Worm (Caenorhabditis elegans) whole organism, young adult: ENCODE results near the gene ZK1248.20.

ENCODE experiments used
- F23B12.7 ChIP-seq: sonication (generic microtip); optimal IDR thresholded peaks from 2 replicates; lab custom pipeline; 2017; ENCODE audit warnings: missing genetic modification characterization, mild to moderate bottlenecking, missing compliant biosample characterization, antibody characterized with exemption, moderate library complexity; ENCODE audit not compliant: insufficient read depth
- F49E8.2 ChIP-seq: sonication (generic microtip); optimal IDR thresholded peaks from 3 replicates; lab custom pipeline; 2017; ENCODE audit warnings: missing genetic modification characterization, mild to moderate bottlenecking, missing compliant biosample characterization, antibody characterized with exemption, moderate library complexity; ENCODE audit not compliant: insufficient read depth
- F52B5.7 ChIP-seq: sonication (generic microtip); optimal IDR thresholded peaks from 2 replicates; lab custom pipeline; 2016; ENCODE audit warnings: mild to moderate bottlenecking, missing genetic modification characterization, missing compliant biosample characterization
- F57A8.1 ChIP-seq: fragments of 200-800 bp; sonication (Bioruptor generic); optimal IDR thresholded peaks from 2 replicates; lab custom pipeline; 2018; ENCODE audit warnings: mild to moderate bottlenecking, missing genetic modification characterization, moderate library complexity, missing compliant biosample characterization
- K12H6.12 ChIP-seq: fragments of 200-800 bp; sonication (Bioruptor generic); optimal IDR thresholded peaks from 2 replicates; lab custom pipeline; 2018; ENCODE audit warnings: mild to moderate bottlenecking, missing genetic modification characterization, missing compliant biosample characterization
- T07F8.4 ChIP-seq: sonication (generic microtip); optimal IDR thresholded peaks from 2 replicates; lab custom pipeline; 2016; ENCODE audit warnings: mild to moderate bottlenecking, missing genetic modification characterization, moderate library complexity, missing compliant biosample characterization
- T26A5.8 ChIP-seq: sonication (generic microtip); optimal IDR thresholded peaks from 2 replicates; lab custom pipeline; 2016; ENCODE audit warnings: missing genetic modification characterization, missing compliant biosample characterization
- Y56A3A.18 ChIP-seq: fragments of 200-800 bp; sonication (Bioruptor generic); IDR thresholded peaks from 2 replicates; pipeline ENCODE4 v1.3.6; 2022; ENCODE audit warnings: missing genetic modification reagents, missing genetic modification characterization, missing compliant biosample characterization
- Y67H2A.10 ChIP-seq: fragments of 200-800 bp; sonication (Bioruptor generic); conservative IDR thresholded peaks from 2 replicates; pipeline ENCODE4 v1.3.6; 2022; ENCODE audit warnings: missing genetic modification reagents, missing genetic modification characterization, missing compliant biosample characterization
- Y79H2A.3 ChIP-seq: fragments of 200-800 bp; sonication (Bioruptor generic); conservative IDR thresholded peaks from 2 replicates; pipeline ENCODE4 v1.3.6; 2022; ENCODE audit warnings: missing genetic modification reagents, missing genetic modification characterization, missing compliant biosample characterization
- ama-1 ChIP-seq, 3 experiments: fragments of 150-350 bp in 1 of 3; sonication (generic microtip) in 2 of 3; optimal IDR thresholded peaks; 2 replicates each; lab custom pipeline; 2014 to 2018; ENCODE audit warnings: missing biosample characterization in 2 of 3, missing genetic modification characterization in 2 of 3, missing genetic modification reagents in 2 of 3
- aptf-2 ChIP-seq: fragments of 200-800 bp; sonication (Bioruptor generic); conservative IDR thresholded peaks from 2 replicates; pipeline ENCODE4 v1.3.6; 2022; ENCODE audit warnings: missing genetic modification reagents, missing genetic modification characterization, missing compliant biosample characterization
- aptf-3 ChIP-seq: fragments of 200-800 bp; sonication (Bioruptor generic); IDR thresholded peaks from 2 replicates; pipeline ENCODE4 v1.3.6; 2022; ENCODE audit warnings: missing genetic modification characterization, missing compliant biosample characterization
- attf-3 ChIP-seq: fragments of 200-800 bp; sonication (Bioruptor generic); conservative IDR thresholded peaks from 2 replicates; pipeline ENCODE4 v1.3.6; 2022; ENCODE audit warnings: missing genetic modification reagents, missing genetic modification characterization, missing compliant biosample characterization
- attf-5 ChIP-seq: fragments of 200-800 bp; sonication (Bioruptor generic); optimal IDR thresholded peaks from 2 replicates; lab custom pipeline; 2018; ENCODE audit warnings: mild to moderate bottlenecking, missing genetic modification characterization, missing compliant biosample characterization
- bed-1 ChIP-seq: fragments of 200-800 bp; sonication (Bioruptor generic); IDR thresholded peaks from 2 replicates; pipeline ENCODE4 v1.3.6; 2022; ENCODE audit warnings: missing genetic modification reagents, missing genetic modification characterization, missing compliant biosample characterization
- cebp-2 ChIP-seq: fragments of 200-800 bp; sonication (Bioruptor generic); IDR thresholded peaks from 2 replicates; pipeline ENCODE4 v1.3.6; 2022; ENCODE audit warnings: missing genetic modification characterization, missing compliant biosample characterization
- ceh-100 ChIP-seq: fragments of 200-800 bp; sonication (Bioruptor generic); IDR thresholded peaks from 2 replicates; pipeline ENCODE4 v1.3.6; 2022; ENCODE audit warnings: missing genetic modification reagents, missing genetic modification characterization, missing compliant biosample characterization
- ceh-91 ChIP-seq: fragments of 200-800 bp; sonication (Bioruptor generic); IDR thresholded peaks from 2 replicates; pipeline ENCODE4 v1.3.6; 2022; ENCODE audit warnings: missing genetic modification reagents, missing genetic modification characterization, missing compliant biosample characterization
- chd-7 ChIP-seq: sonication (generic microtip); optimal IDR thresholded peaks from 2 replicates; lab custom pipeline; 2016; ENCODE audit warnings: mild to moderate bottlenecking, missing genetic modification characterization, moderate library complexity, missing compliant biosample characterization
- die-1 ChIP-seq: sonication (generic microtip); optimal IDR thresholded peaks from 2 replicates; lab custom pipeline; 2016; ENCODE audit warnings: missing genotype, mild to moderate bottlenecking, missing genetic modification characterization, missing compliant biosample characterization
- dox-1 ChIP-seq: fragments of 200-800 bp; sonication (Bioruptor generic); IDR thresholded peaks from 2 replicates; pipeline ENCODE4 v1.3.6; 2022; ENCODE audit warnings: missing genetic modification reagents, missing genetic modification characterization, missing compliant biosample characterization
- dpff-1 ChIP-seq: sonication (generic microtip); optimal IDR thresholded peaks from 2 replicates; lab custom pipeline; 2017; ENCODE audit warnings: mild to moderate bottlenecking, missing genetic modification characterization, missing compliant biosample characterization
- dpl-1 ChIP-seq: fragments of 150-350 bp; optimal IDR thresholded peaks from 2 replicates; lab custom pipeline; 2014; ENCODE audit warnings: missing biosample characterization, missing genetic modification reagents, missing genetic modification characterization
- egl-18 ChIP-seq: fragments of 200-800 bp; sonication (Bioruptor generic); IDR thresholded peaks from 2 replicates; pipeline ENCODE4 v1.3.6; 2022; ENCODE audit warnings: missing genetic modification reagents, missing genetic modification characterization, missing compliant biosample characterization
- ekl-4 ChIP-seq: fragments of 200-800 bp; sonication (Bioruptor generic); IDR thresholded peaks from 2 replicates; pipeline ENCODE4 v1.3.6; 2022; ENCODE audit warnings: missing genetic modification reagents, missing genetic modification characterization, missing compliant biosample characterization
- ets-4 ChIP-seq: fragments of 200-800 bp; sonication (Bioruptor generic); optimal IDR thresholded peaks from 2 replicates; lab custom pipeline; 2018; ENCODE audit warnings: mild to moderate bottlenecking, missing genetic modification characterization, missing compliant biosample characterization
- him-1 ChIP-seq: sonication (generic microtip); optimal IDR thresholded peaks from 2 replicates; lab custom pipeline; 2016; ENCODE audit warnings: missing genotype, missing genetic modification reagents, missing genetic modification characterization, missing compliant biosample characterization
- hlh-26 ChIP-seq: fragments of 200-800 bp; sonication (Bioruptor generic); conservative IDR thresholded peaks from 2 replicates; pipeline ENCODE4 v1.3.6; 2022; ENCODE audit warnings: missing genetic modification reagents, missing genetic modification characterization, missing compliant biosample characterization
- hrde-1 ChIP-seq: sonication (generic microtip); optimal IDR thresholded peaks from 2 replicates; lab custom pipeline; 2016; ENCODE audit warnings: missing genetic modification characterization, mild to moderate bottlenecking, missing compliant biosample characterization, moderate library complexity, missing genotype, missing genetic modification reagents, borderline replicate concordance
- lin-26 ChIP-seq: fragments of 200-800 bp; sonication (Bioruptor generic); IDR thresholded peaks from 2 replicates; pipeline ENCODE4 v1.3.6; 2022; ENCODE audit warnings: missing genetic modification reagents, missing genetic modification characterization, missing compliant biosample characterization
- lin-40 ChIP-seq: sonication (generic microtip); optimal IDR thresholded peaks from 2 replicates; lab custom pipeline; 2016; ENCODE audit warnings: missing genetic modification characterization, mild to moderate bottlenecking, missing compliant biosample characterization, missing genotype, missing genetic modification reagents
- lsy-27 ChIP-seq: sonication (generic microtip); optimal IDR thresholded peaks from 2 replicates; lab custom pipeline; 2017; ENCODE audit warnings: missing genetic modification characterization, mild to moderate bottlenecking, missing compliant biosample characterization, antibody characterized with exemption, missing genotype, borderline replicate concordance; ENCODE audit not compliant: insufficient read depth
- madf-3 ChIP-seq: fragments of 200-800 bp; sonication (Bioruptor generic); IDR thresholded peaks from 2 replicates; pipeline ENCODE4 v1.3.6; 2022; ENCODE audit warnings: missing genetic modification reagents, missing genetic modification characterization, missing compliant biosample characterization
- madf-6 ChIP-seq: fragments of 200-800 bp; sonication (Bioruptor generic); IDR thresholded peaks from 2 replicates; pipeline ENCODE4 v1.3.6; 2022; ENCODE audit warnings: missing genetic modification reagents, missing genetic modification characterization, missing compliant biosample characterization
- mxl-1 ChIP-seq: sonication (generic microtip); optimal IDR thresholded peaks from 2 replicates; lab custom pipeline; 2016; ENCODE audit warnings: missing genetic modification characterization, missing compliant biosample characterization
- nfya-1 ChIP-seq: sonication (generic microtip); optimal IDR thresholded peaks from 2 replicates; lab custom pipeline; 2017; ENCODE audit warnings: antibody characterized with exemption, missing compliant biosample characterization, missing genetic modification characterization, borderline replicate concordance; ENCODE audit not compliant: insufficient read depth
- nhr-120 ChIP-seq: fragments of 200-800 bp; sonication (Bioruptor generic); IDR thresholded peaks from 2 replicates; pipeline ENCODE4 v1.3.6; 2022; ENCODE audit warnings: missing genetic modification characterization, missing compliant biosample characterization
- rcor-1 ChIP-seq: fragments of 200-800 bp; sonication (Bioruptor generic); IDR thresholded peaks from 2 replicates; pipeline ENCODE4 v1.3.6; 2022; ENCODE audit warnings: missing genetic modification reagents, missing genetic modification characterization, missing compliant biosample characterization
- rec-8 ChIP-seq, 2 experiments: sonication (generic microtip); optimal IDR thresholded peaks; 2 replicates each; lab custom pipeline; 2016; ENCODE audit warnings: mild to moderate bottlenecking in 2 of 2, missing genetic modification characterization in 2 of 2, missing genetic modification reagents in 2 of 2, missing genotype in 2 of 2, missing biosample characterization in 1 of 2, missing compliant biosample characterization in 1 of 2, moderate library complexity in 1 of 2
- sptf-2 ChIP-seq: fragments of 200-800 bp; sonication (Bioruptor generic); optimal IDR thresholded peaks from 2 replicates; lab custom pipeline; 2018; ENCODE audit warnings: mild to moderate bottlenecking, missing genetic modification characterization, missing compliant biosample characterization
- tbx-9 ChIP-seq: sonication (generic microtip); optimal IDR thresholded peaks from 2 replicates; lab custom pipeline; 2016; ENCODE audit warnings: borderline replicate concordance, missing genetic modification characterization, inconsistent platforms, missing compliant biosample characterization
- zim-3 ChIP-seq: sonication (generic microtip); optimal IDR thresholded peaks from 2 replicates; lab custom pipeline; 2017; ENCODE audit warnings: mild to moderate bottlenecking, missing genetic modification characterization, moderate library complexity, missing compliant biosample characterization
- ztf-6 ChIP-seq: fragments of 200-800 bp; sonication (Bioruptor generic); IDR thresholded peaks from 2 replicates; pipeline ENCODE4 v1.3.6; 2022; ENCODE audit warnings: missing genetic modification reagents, missing genetic modification characterization, missing compliant biosample characterization

Gene ZK1248.20

ce11 chrII:5781935-5782921 is 34.2 kb upstream of the ZK1248.20 start, which contains the start of gene K05F1.6 (continued):
- TF ChIP-seq attf-5 (GFP tag; lab: Kevin White, UChicago) (peak; percentile 64), F52B5.7 (tag; lab: Kevin White, UChicago) (peak; percentile 90), lin-26 (GFP tag; lab: Robert Waterston, UW) (peak; percentile 95), attf-3 (GFP tag; lab: Robert Waterston, UW) (peak; percentile 48; the same call in 1 of the 2 replicates), madf-3 (GFP tag; lab: Robert Waterston, UW) (0 out of 2 replicates have a peak, but pooled peaks have one; percentile 43), Y67H2A.10 (GFP tag; lab: Robert Waterston, UW) (no peak), nfya-1 (no peak), ztf-6 (GFP tag; lab: Robert Waterston, UW) (0 out of 2 replicates have a peak, but pooled peaks have one; percentile 43), ekl-4 (GFP tag; lab: Robert Waterston, UW) (peak; percentile 67; the same call in 1 of the 2 replicates), ama-1 (optimal IDR thresholded peaks at IDR 0.05; lab: Kevin White, UChicago) (no peak), ama-1 (GFP tag; optimal IDR thresholded peaks at IDR 0.05; lab: Kevin White, UChicago) (peak; percentile 36 to 67), rcor-1 (peak; percentile 82), ets-4 (GFP tag; lab: Kevin White, UChicago) (peak; percentile 60), F49E8.2 (tag; lab: Kevin White, UChicago) (peak; percentile 77), lin-40 (peak; percentile 80), Y79H2A.3 (GFP tag; lab: Robert Waterston, UW) (peak; percentile 64; the same call in 1 of the 2 replicates), dpl-1 (GFP tag; lab: Kevin White, UChicago) (no peak), hrde-1 (tag; lab: Kevin White, UChicago) (peak; percentile 90), cebp-2 (GFP tag; lab: Robert Waterston, UW) (0 out of 2 replicates have a peak, but pooled peaks have one; percentile 27), him-1 (tag; lab: Kevin White, UChicago) (peak; percentile 83), dox-1 (peak; percentile 89), mxl-1 (tag; lab: Kevin White, UChicago) (peak; percentile 76), nhr-120 (GFP tag; lab: Robert Waterston, UW) (no peak), chd-7 (tag; lab: Kevin White, UChicago) (peak; percentile 83), lsy-27 (tag; lab: Kevin White, UChicago) (peak; percentile 90), zim-3 (tag; lab: Kevin White, UChicago) (peak; percentile 94), egl-18 (GFP tag; lab: Robert Waterston, UW) (no peak; the same call in 1 of the 2 replicates), tbx-9 (no peak), ceh-100 (GFP tag; lab: Robert Waterston, UW) (peak; percentile 73), bed-1 (GFP tag; lab: Robert Waterston, UW) (no peak), K12H6.12 (peak; percentile 69), F57A8.1 (GFP tag; lab: Kevin White, UChicago) (peak; percentile 30), ceh-91 (GFP tag; lab: Robert Waterston, UW) (peak; percentile 57), T07F8.4 (tag; lab: Kevin White, UChicago) (peak; percentile 84), dpff-1 (tag; lab: Kevin White, UChicago) (peak; percentile 66), hlh-26 (GFP tag; lab: Robert Waterston, UW) (no peak), aptf-3 (GFP tag; lab: Robert Waterston, UW) (peak; percentile 95), die-1 (tag; lab: Kevin White, UChicago) (peak; percentile 90), F23B12.7 (peak; percentile 93), aptf-2 (GFP tag; lab: Robert Waterston, UW) (no peak), rec-8 (tag; optimal IDR thresholded peaks at IDR 0.05; lab: Kevin White, UChicago) (peak; percentile 81 to 91), T26A5.8 (tag; lab: Kevin White, UChicago) (peak; percentile 83), madf-6 (GFP tag; lab: Robert Waterston, UW) (peak; percentile 69), Y56A3A.18 (GFP tag; lab: Robert Waterston, UW) (no peak; the same call in none of the 2 replicates), sptf-2 (GFP tag; lab: Kevin White, UChicago) (peak; percentile 80)
